Worm (Caenorhabditis elegans): ENCODE results near the gene sma-9.

ce11 chrX:10727696-10728095 is 41.4 kb upstream of the sma-9 start:
- TF ChIP-seq nhr-28 (tag; optimal IDR thresholded peaks at IDR 0.05) = no peak
- TF ChIP-seq skn-1 (tag; optimal IDR thresholded peaks at IDR 0.05) = no peak
- no peak for TF ChIP-seq nhr-11 (tag; optimal IDR thresholded peaks at IDR 0.05)
- no peak for TF ChIP-seq ceh-28 (tag; optimal IDR thresholded peaks at IDR 0.05)
- TF ChIP-seq mdl-1 (tag; optimal IDR thresholded peaks at IDR 0.05) = no peak
- no peak for TF ChIP-seq lin-39 (tag; optimal IDR thresholded peaks at IDR 0.05)
- no peak for TF ChIP-seq ZK546.5 (tag; optimal IDR thresholded peaks at IDR 0.05)
- no peak for TF ChIP-seq nhr-25 (tag; optimal IDR thresholded peaks at IDR 0.05)
- no peak for TF ChIP-seq elt-3 (tag; optimal IDR thresholded peaks at IDR 0.05)
- no peak for TF ChIP-seq zag-1 (tag; optimal IDR thresholded peaks at IDR 0.05)
- no peak for TF ChIP-seq fkh-10 (GFP tag; optimal IDR thresholded peaks at IDR 0.05)
